Worm (Caenorhabditis elegans): ENCODE data around the gene C40H1.9.

Gene C40H1.9

ce11 chrIII:9355412-9355969 is 35.8 kb downstream of the C40H1.9 start, which contains the start of gene chtb-1:
TSS of gene chtb-1 (minus strand) at chrIII:9355462.
- TF ChIP-seq hmg-11 (tag; optimal IDR thresholded peaks at IDR 0.05) (no peak), fkh-10 (GFP tag; optimal IDR thresholded peaks at IDR 0.05) (no peak), elt-3 (tag; optimal IDR thresholded peaks at IDR 0.05) (no peak), sea-2 (GFP tag; optimal IDR thresholded peaks at IDR 0.05) (no peak), ceh-9 (tag; optimal IDR thresholded peaks at IDR 0.05) (no peak), elt-2 (tag; optimal IDR thresholded peaks at IDR 0.05) (no peak), ZK546.5 (tag; optimal IDR thresholded peaks at IDR 0.05) (no peak), nhr-12 (tag; optimal IDR thresholded peaks at IDR 0.05) (no peak), nhr-67 (tag; optimal IDR thresholded peaks at IDR 0.05) (no peak), nhr-25 (tag; optimal IDR thresholded peaks at IDR 0.05) (no peak), R02D3.7 (tag; optimal IDR thresholded peaks at IDR 0.05) (no peak), skn-1 (tag; optimal IDR thresholded peaks at IDR 0.05) (no peak), ama-1 (optimal IDR thresholded peaks at IDR 0.05) (no peak), elt-1 (tag; optimal IDR thresholded peaks at IDR 0.05) (no peak), nhr-237 (tag; optimal IDR thresholded peaks at IDR 0.05) (no peak), nfya-1 (tag; optimal IDR thresholded peaks at IDR 0.05; ENCODE audit: insufficient read depth) (no peak), lsy-12 (tag; optimal IDR thresholded peaks at IDR 0.05) (no peak), nhr-23 (tag; optimal IDR thresholded peaks at IDR 0.05) (no peak)

ce11 chrIII:9359060-9359459 is 39.3 kb downstream of the C40H1.9 start, which contains the start of gene K04H4.5:
TSS of gene K04H4.5 (plus strand) at chrIII:9359360.
- TF ChIP-seq nhr-237 (tag; optimal IDR thresholded peaks at IDR 0.05): no peak
- no peak for TF ChIP-seq unc-62 (GFP tag; optimal IDR thresholded peaks at IDR 0.05)
- TF ChIP-seq ceh-9 (tag; optimal IDR thresholded peaks at IDR 0.05): no peak
- TF ChIP-seq fos-1 (tag; optimal IDR thresholded peaks at IDR 0.05): no peak
- no peak for TF ChIP-seq ceh-28 (tag; optimal IDR thresholded peaks at IDR 0.05)
- no peak for TF ChIP-seq skn-1 (tag; optimal IDR thresholded peaks at IDR 0.05)
- no peak for TF ChIP-seq elt-1 (tag; optimal IDR thresholded peaks at IDR 0.05)
- TF ChIP-seq R02D3.7 (tag; optimal IDR thresholded peaks at IDR 0.05): no peak
- no peak for TF ChIP-seq lin-15B (tag; optimal IDR thresholded peaks at IDR 0.05)
- no peak for TF ChIP-seq ztf-11 (tag; optimal IDR thresholded peaks at IDR 0.05)
- TF ChIP-seq ama-1 (optimal IDR thresholded peaks at IDR 0.05): no peak
- no peak for TF ChIP-seq mdl-1 (tag; optimal IDR thresholded peaks at IDR 0.05)
- TF ChIP-seq nhr-67 (tag; optimal IDR thresholded peaks at IDR 0.05): no peak
- TF ChIP-seq nhr-25 (tag; optimal IDR thresholded peaks at IDR 0.05): no peak
- no peak for TF ChIP-seq tbx-2 (tag; optimal IDR thresholded peaks at IDR 0.05)
- TF ChIP-seq egl-5 (tag; optimal IDR thresholded peaks at IDR 0.05): no peak
- TF ChIP-seq elt-2 (tag; optimal IDR thresholded peaks at IDR 0.05): no peak

ce11 chrIII:9361228-9361627 is 41.5 kb downstream of the C40H1.9 start, which contains the start of gene flp-25:
TSS of gene flp-25 (plus strand) at chrIII:9361528.
- TF ChIP-seq fkh-2 (tag; optimal IDR thresholded peaks at IDR 0.05) (no peak), lin-15B (tag; optimal IDR thresholded peaks at IDR 0.05) (no peak), ztf-4 (tag; optimal IDR thresholded peaks at IDR 0.05) (no peak), unc-62 (GFP tag; optimal IDR thresholded peaks at IDR 0.05) (no peak), daf-12 (tag; optimal IDR thresholded peaks at IDR 0.05) (no peak), nhr-237 (tag; optimal IDR thresholded peaks at IDR 0.05) (no peak), nhr-25 (tag; optimal IDR thresholded peaks at IDR 0.05) (no peak)

ce11 chrIII:9366376-9366775 is 46.6 kb downstream of the C40H1.9 start:
- no peak for TF ChIP-seq fos-1 (tag; optimal IDR thresholded peaks at IDR 0.05)
- TF ChIP-seq mml-1 (tag; optimal IDR thresholded peaks at IDR 0.05): no peak
- peak; percentile 38 for TF ChIP-seq elt-2 (tag; optimal IDR thresholded peaks at IDR 0.05)
- TF ChIP-seq pqm-1 (tag; optimal IDR thresholded peaks at IDR 0.05): peak; percentile 12
- TF ChIP-seq lin-39 (tag; optimal IDR thresholded peaks at IDR 0.05): no peak
- TF ChIP-seq eor-1 (tag; optimal IDR thresholded peaks at IDR 0.05): no peak

- TF ChIP-seq ceh-28 (tag; optimal IDR thresholded peaks at IDR 0.05) (no peak), nhr-67 (tag; optimal IDR thresholded peaks at IDR 0.05) (no peak), unc-62 (GFP tag; optimal IDR thresholded peaks at IDR 0.05) (no peak), lin-15B (tag; optimal IDR thresholded peaks at IDR 0.05) (no peak)
These were observed 47.2 kb downstream of the C40H1.9 start, which contains the start of gene crn-6 for ce11 chrIII:9366971-9367370. TSS of gene crn-6 (plus strand) at chrIII:9367271.

Data from whole organism, L3 larva.